Fruit fly (Drosophila melanogaster) whole organism, wandering third instar larva: ENCODE data around the gene Vdup1.

Source experiments
- Abd-B ChIP-seq: fragments of >200 bp; optimal IDR thresholded peaks from 2 replicates; lab custom pipeline; 2017; ENCODE audit warnings: missing biosample characterization, missing genetic modification characterization
- Dfd ChIP-seq: fragments of >200 bp; optimal IDR thresholded peaks from 2 replicates; lab custom pipeline; 2017; ENCODE audit warnings: missing biosample characterization, missing genetic modification characterization
- Dif ChIP-seq: fragments of 200-275, 200-300 bp; sonication (Bioruptor generic); optimal IDR thresholded peaks from 2 replicates; lab custom pipeline; 2018; ENCODE audit warnings: missing biosample characterization, missing genetic modification characterization; ENCODE audit not compliant: partially characterized antibody
- GATAd ChIP-seq: sonication (Bioruptor generic); optimal IDR thresholded peaks from 2 replicates; lab custom pipeline; 2016; ENCODE audit warnings: missing biosample characterization, missing genetic modification characterization
- Jra ChIP-seq: sonication (Bioruptor generic); optimal IDR thresholded peaks from 2 replicates; lab custom pipeline; 2016; ENCODE audit warnings: missing biosample characterization, missing genetic modification characterization
- Myc ChIP-seq: fragments of >200 bp; optimal IDR thresholded peaks from 2 replicates; lab custom pipeline; 2017
- N ChIP-seq: fragments of >200 bp; optimal IDR thresholded peaks from 2 replicates; lab custom pipeline; 2018; ENCODE audit warnings: missing biosample characterization, missing external identifiers, missing genetic modification characterization
- fru ChIP-seq: fragments of 200-800 bp; sonication (Bioruptor generic); optimal IDR thresholded peaks from 3 replicates; lab custom pipeline; 2016; ENCODE audit warnings: missing biosample characterization, mild to moderate bottlenecking, missing genetic modification characterization
- lola ChIP-seq: fragments of >200 bp; optimal IDR thresholded peaks from 2 replicates; lab custom pipeline; 2017; ENCODE audit warnings: missing biosample characterization, missing genetic modification characterization
- pan ChIP-seq: fragments of >200 bp; optimal IDR thresholded peaks from 2 replicates; lab custom pipeline; 2017
- sage ChIP-seq: fragments of 200-800 bp; sonication (Bioruptor generic); optimal IDR thresholded peaks from 2 replicates; lab custom pipeline; 2016; ENCODE audit warnings: missing biosample characterization, mild to moderate bottlenecking, missing genetic modification characterization
- tai ChIP-seq: sonication (Bioruptor generic); optimal IDR thresholded peaks from 2 replicates; lab custom pipeline; 2016; ENCODE audit warnings: missing biosample characterization, missing genetic modification characterization

DNA sequence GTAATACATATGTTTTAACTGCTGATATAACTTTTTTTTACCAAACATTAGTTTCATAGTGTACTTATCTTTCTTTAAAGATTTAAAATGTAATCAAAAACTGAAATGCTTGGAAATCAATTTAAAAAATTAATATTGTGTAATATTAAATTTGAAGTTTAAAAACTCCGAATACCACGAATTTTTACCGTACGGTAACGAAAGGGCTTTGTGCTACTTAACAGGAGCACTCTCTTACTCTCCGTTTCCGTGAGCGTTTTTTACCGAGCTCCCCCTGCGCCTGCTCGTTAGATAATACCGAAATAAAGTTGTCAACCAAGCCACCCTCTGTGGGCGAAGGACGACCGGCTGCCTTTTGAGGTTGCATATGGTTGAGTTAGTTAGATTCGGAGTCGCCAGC is 26.3 kb downstream of the Vdup1 start, which contains the start of the genes Dic61B and p130CAS:
- TF ChIP-seq pan (lab: Kevin White, UChicago) (no peak), Jra (GFP tag; lab: Kevin White, UChicago) (no peak), Dfd (GFP tag; lab: Kevin White, UChicago) (no peak), GATAd (GFP tag; lab: Kevin White, UChicago) (no peak), lola (GFP tag; lab: Kevin White, UChicago) (no peak), sage (GFP tag; lab: Kevin White, UChicago) (no peak), Abd-B (GFP tag; lab: Kevin White, UChicago) (no peak), Myc (lab: Kevin White, UChicago) (no peak), N (GFP tag; lab: Kevin White, UChicago) (no peak), tai (GFP tag; lab: Kevin White, UChicago) (no peak), Dif (GFP tag; lab: Kevin White, UChicago) (no peak), fru (GFP tag; lab: Kevin White, UChicago) (no peak)
